Fruit fly (Drosophila melanogaster) whole organism, embryonic: ENCODE data around the gene CG2157.

ENCODE experiments used
- Adf1 ChIP-seq: fragments of 200-800 bp; sonication (Bioruptor generic); IDR thresholded peaks from 2 replicates; pipeline ENCODE4 v1.3.6; 2022; ENCODE audit warnings: missing biosample characterization, missing genetic modification characterization
- Bdp1 ChIP-seq: fragments of 200-800 bp; sonication (Bioruptor generic); optimal IDR thresholded peaks from 3 replicates; lab custom pipeline; 2016; ENCODE audit warnings: missing biosample characterization, missing genetic modification characterization
- CG11695 ChIP-seq: fragments of 200-800 bp; sonication (Bioruptor generic); IDR thresholded peaks from 3 replicates; pipeline ENCODE4 v1.3.6; 2022; ENCODE audit warnings: missing biosample characterization, missing genetic modification characterization
- CG13287 ChIP-seq: fragments of 200-800 bp; sonication (Bioruptor generic); IDR thresholded peaks from 2 replicates; pipeline ENCODE4 v1.3.6; 2022; ENCODE audit warnings: missing biosample characterization, missing genetic modification characterization; ENCODE audit not compliant: partially characterized antibody
- CG14860 ChIP-seq: fragments of 200-800 bp; sonication (Bioruptor generic); IDR thresholded peaks from 3 replicates; pipeline ENCODE4 v1.3.6; 2022; ENCODE audit warnings: missing biosample characterization, missing genetic modification characterization; ENCODE audit not compliant: partially characterized antibody
- CG15479 ChIP-seq: fragments of 200-800 bp; sonication (Bioruptor generic); optimal IDR thresholded peaks from 3 replicates; lab custom pipeline; 2019; ENCODE audit warnings: missing biosample characterization, mild to moderate bottlenecking, missing genetic modification characterization, moderate library complexity
- CG16815 ChIP-seq: fragments of 200-800 bp; sonication (Bioruptor generic); optimal IDR thresholded peaks from 3 replicates; lab custom pipeline; 2017; ENCODE audit warnings: missing biosample characterization, mild to moderate bottlenecking, missing genetic modification characterization
- CG3838 ChIP-seq: fragments of 200-800 bp; sonication (Bioruptor generic); optimal IDR thresholded peaks from 3 replicates; lab custom pipeline; 2016; ENCODE audit warnings: missing biosample characterization, missing genetic modification characterization
- CG4424 ChIP-seq: fragments of 200-800 bp; sonication (Bioruptor generic); optimal IDR thresholded peaks from 3 replicates; lab custom pipeline; 2016; ENCODE audit warnings: missing biosample characterization, missing genetic modification characterization
- CG4854 ChIP-seq: fragments of 200-800 bp; sonication (Bioruptor generic); optimal IDR thresholded peaks from 2 replicates; lab custom pipeline; 2016; ENCODE audit warnings: missing biosample characterization, missing genetic modification characterization, inconsistent platforms
- CG5180 ChIP-seq: fragments of 200-800 bp; sonication (Bioruptor generic); optimal IDR thresholded peaks from 3 replicates; lab custom pipeline; 2017; ENCODE audit warnings: missing biosample characterization, missing genetic modification characterization, mild to moderate bottlenecking, moderate library complexity, missing genetic modification reagents
- CG8924 ChIP-seq: fragments of 200-800 bp; optimal IDR thresholded peaks from 3 replicates; lab custom pipeline; 2019; ENCODE audit warnings: missing biosample characterization, mild to moderate bottlenecking, missing genetic modification characterization, moderate library complexity
- CG9727 ChIP-seq: fragments of 200-800 bp; sonication (Bioruptor generic); optimal IDR thresholded peaks from 3 replicates; lab custom pipeline; 2017; ENCODE audit warnings: missing biosample characterization, mild to moderate bottlenecking, missing genetic modification characterization
- Dfd ChIP-seq, 2 experiments: fragments of >200 bp; optimal IDR thresholded peaks; 2 replicates each; lab custom pipeline; 2017; ENCODE audit warnings: missing biosample characterization in 2 of 2, missing genetic modification characterization in 2 of 2
- Ets65A ChIP-seq: fragments of 200-800 bp; sonication (Bioruptor generic); peaks from one replicate; lab custom pipeline; 2016; ENCODE audit warnings: missing biosample characterization, missing genetic modification characterization
- Hr39 ChIP-seq: fragments of >200 bp; optimal IDR thresholded peaks from 2 replicates; lab custom pipeline; 2017
- Lim3 ChIP-seq: fragments of 200-800 bp; sonication (Bioruptor generic); IDR thresholded peaks from 2 replicates; pipeline ENCODE4 v1.3.6; 2022; ENCODE audit warnings: missing biosample characterization, missing genetic modification characterization
- Med ChIP-seq: fragments of 200-800 bp; sonication (Bioruptor generic); peaks from one replicate; lab custom pipeline; 2016; ENCODE audit warnings: missing biosample characterization, missing genetic modification characterization, mild to moderate bottlenecking, inconsistent platforms, moderate library complexity
- Opbp ChIP-seq: fragments of 200-800 bp; sonication (Bioruptor generic); IDR thresholded peaks from 3 replicates; pipeline ENCODE4 v1.3.6; 2022; ENCODE audit warnings: missing biosample characterization, missing genetic modification characterization; ENCODE audit not compliant: partially characterized antibody
- Ssrp ChIP-seq: fragments of 200-800 bp; sonication (Bioruptor generic); optimal IDR thresholded peaks from 2 replicates; lab custom pipeline; 2018; ENCODE audit warnings: missing biosample characterization, mild to moderate bottlenecking, missing genetic modification characterization, moderate library complexity
- Stat92E ChIP-seq, 3 experiments: fragments of >200 bp in 2 of 3; fragments of 200-800 bp in 1 of 3; sonication (Bioruptor generic) in 1 of 3; optimal IDR thresholded peaks; 2 replicates each; lab custom pipeline; 2017 to 2019; ENCODE audit warnings: missing biosample characterization in 3 of 3, missing genetic modification characterization in 3 of 3, mild to moderate bottlenecking in 1 of 3, moderate library complexity in 1 of 3
- TFAM ChIP-seq: fragments of 200-800 bp; sonication (Bioruptor generic); optimal IDR thresholded peaks from 2 replicates; lab custom pipeline; 2017; ENCODE audit warnings: missing biosample characterization, missing genetic modification characterization, inconsistent platforms
- Xrp1 ChIP-seq: fragments of 200-800 bp; sonication (Bioruptor generic); IDR thresholded peaks from 2 replicates; pipeline ENCODE4 v1.3.6; 2022; ENCODE audit warnings: missing biosample characterization, missing genetic modification characterization
- ato ChIP-seq: fragments of 200-800 bp; sonication (Bioruptor generic); IDR thresholded peaks from 2 replicates; pipeline ENCODE4 v1.3.6; 2022; ENCODE audit warnings: missing biosample characterization, missing genetic modification characterization; ENCODE audit not compliant: partially characterized antibody
- cad ChIP-seq: fragments of >200 bp; optimal IDR thresholded peaks from 2 replicates; lab custom pipeline; 2017; ENCODE audit warnings: missing biosample characterization, missing genetic modification characterization
- cg ChIP-seq: fragments of 200-800 bp; sonication (Bioruptor generic); optimal IDR thresholded peaks from 3 replicates; lab custom pipeline; 2019; ENCODE audit warnings: missing biosample characterization, mild to moderate bottlenecking, missing genetic modification characterization, moderate library complexity
- chinmo ChIP-seq: fragments of 200-800 bp; sonication (Bioruptor generic); IDR thresholded peaks from 4 replicates; pipeline ENCODE4 v1.3.6; 2022; ENCODE audit warnings: missing biosample characterization, missing genetic modification characterization; ENCODE audit not compliant: partially characterized antibody
- ci ChIP-seq: fragments of 200-800 bp; sonication (Bioruptor generic); IDR thresholded peaks from 3 replicates; pipeline ENCODE4 v1.3.6; 2022; ENCODE audit warnings: missing biosample characterization, missing genetic modification characterization
- da ChIP-seq: fragments of 200-800 bp; sonication (Bioruptor generic); optimal IDR thresholded peaks from 2 replicates; lab custom pipeline; 2016; ENCODE audit warnings: missing biosample characterization, missing genetic modification characterization
- disco-r ChIP-seq: fragments of 200-800 bp; sonication (Bioruptor generic); optimal IDR thresholded peaks from 2 replicates; lab custom pipeline; 2016; ENCODE audit warnings: missing biosample characterization, missing genetic modification characterization
- dmrt99B ChIP-seq: fragments of 200-800 bp; sonication (Bioruptor generic); optimal IDR thresholded peaks from 2 replicates; lab custom pipeline; 2018; ENCODE audit warnings: missing biosample characterization, mild to moderate bottlenecking, missing genetic modification characterization, moderate library complexity
- ewg ChIP-seq: fragments of 200-800 bp; sonication (Bioruptor generic); optimal IDR thresholded peaks from 3 replicates; lab custom pipeline; 2017; ENCODE audit warnings: mild to moderate bottlenecking, missing biosample characterization, missing genetic modification reagents, missing genetic modification characterization
- eyg ChIP-seq: fragments of 200-800 bp; sonication (Bioruptor generic); optimal IDR thresholded peaks from 3 replicates; lab custom pipeline; 2016; ENCODE audit warnings: missing biosample characterization, missing genetic modification characterization
- fd102C ChIP-seq: fragments of 200-800 bp; sonication (Bioruptor generic); optimal IDR thresholded peaks from 2 replicates; lab custom pipeline; 2018; ENCODE audit warnings: missing biosample characterization, mild to moderate bottlenecking, missing genetic modification characterization, moderate library complexity
- h ChIP-seq: fragments of >200 bp; optimal IDR thresholded peaks from 2 replicates; lab custom pipeline; 2017
- jigr1 ChIP-seq: fragments of 200-800 bp; sonication (Bioruptor generic); IDR thresholded peaks from 3 replicates; pipeline ENCODE4 v1.3.6; 2022; ENCODE audit warnings: missing biosample characterization, missing genetic modification characterization
- kni ChIP-seq: fragments of 200-800 bp; sonication (Bioruptor generic); optimal IDR thresholded peaks from 3 replicates; lab custom pipeline; 2017; ENCODE audit warnings: mild to moderate bottlenecking, missing biosample characterization, missing genetic modification reagents, missing genetic modification characterization
- nom ChIP-seq: fragments of 200-800 bp; sonication (Bioruptor generic); optimal IDR thresholded peaks from 2 replicates; lab custom pipeline; 2017; ENCODE audit warnings: missing biosample characterization, missing genetic modification characterization, mild to moderate bottlenecking, moderate library complexity, missing genetic modification reagents
- otp ChIP-seq: fragments of 200-800 bp; sonication (Bioruptor generic); IDR thresholded peaks from 3 replicates; pipeline ENCODE4, ENCODE4 v1.3.6; 2022; ENCODE audit warnings: missing biosample characterization, missing genetic modification characterization
- pan ChIP-seq, 4 experiments: fragments of >200 bp in 3 of 4; fragments of 200-800 bp in 1 of 4; sonication (Bioruptor generic) in 1 of 4; optimal IDR thresholded peaks in 3 of 4; IDR thresholded peaks in 1 of 4; 2 replicates each; pipeline versions ENCODE4 v1.3.6 to Lab custom; 2017 to 2022; ENCODE audit warnings: missing biosample characterization in 2 of 4, missing genetic modification characterization in 2 of 4, mixed read lengths in 1 of 4
- sens ChIP-seq: fragments of 200-800 bp; sonication (Bioruptor generic); peaks from one replicate; lab custom pipeline; 2016; ENCODE audit warnings: missing biosample characterization, missing genetic modification characterization
- sna ChIP-seq: fragments of 200-800 bp; sonication (Bioruptor generic); IDR thresholded peaks from 2 replicates; pipeline ENCODE4 v1.3.6; 2022; ENCODE audit warnings: missing biosample characterization, missing genetic modification characterization; ENCODE audit not compliant: partially characterized antibody
- zfh1 ChIP-seq: fragments of 200-800 bp; sonication (Bioruptor generic); IDR thresholded peaks from 3 replicates; pipeline ENCODE4 v1.3.6; 2022; ENCODE audit warnings: missing biosample characterization, missing genetic modification characterization
- zfh2 ChIP-seq: fragments of 200-800 bp; sonication (Bioruptor generic); optimal IDR thresholded peaks from 2 replicates; lab custom pipeline; 2016; ENCODE audit warnings: missing biosample characterization, missing genetic modification characterization

The CG2157 gene

DNA sequence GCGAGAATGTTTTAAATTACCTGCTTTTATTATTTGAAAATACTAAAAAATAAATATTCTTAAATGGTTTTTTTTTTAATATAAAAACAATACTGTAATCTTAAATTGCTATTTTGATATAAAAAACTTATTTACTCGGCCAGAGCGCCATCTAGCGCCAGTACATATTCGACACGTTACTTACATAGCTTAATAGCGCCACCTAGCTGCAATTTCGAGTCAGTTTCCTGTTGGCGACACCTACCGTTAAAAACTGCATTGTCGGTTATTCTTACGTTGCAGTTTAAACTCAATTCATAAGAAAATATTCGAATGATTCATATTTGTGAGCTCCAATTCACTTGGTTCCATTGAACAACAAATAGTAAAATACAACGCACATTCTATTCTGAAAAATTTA is 36.7 kb upstream of the CG2157 start (continued):
- TF ChIP-seq sna (GFP tag; lab: Robert Waterston, UW), result no peak
- TF ChIP-seq Stat92E (GFP tag; optimal IDR thresholded peaks at IDR 0.05; lab: Kevin White, UChicago), result no peak
- peak; percentile 42 for TF ChIP-seq CG16815
- TF ChIP-seq Bdp1 (GFP tag; lab: Kevin White, UChicago), result peak; percentile 6
- peak; percentile 77; the same call in 2 of the 3 replicates for TF ChIP-seq zfh1 (GFP tag; lab: Robert Waterston, UW)
- no peak for TF ChIP-seq CG13287 (GFP tag; lab: Robert Waterston, UW)
- TF ChIP-seq CG3838 (GFP tag; lab: Kevin White, UChicago), result no peak
- TF ChIP-seq fd102C (GFP tag; lab: Kevin White, UChicago), result peak; percentile 4
- TF ChIP-seq zfh2 (GFP tag; lab: Kevin White, UChicago), result peak; percentile 14

DNA sequence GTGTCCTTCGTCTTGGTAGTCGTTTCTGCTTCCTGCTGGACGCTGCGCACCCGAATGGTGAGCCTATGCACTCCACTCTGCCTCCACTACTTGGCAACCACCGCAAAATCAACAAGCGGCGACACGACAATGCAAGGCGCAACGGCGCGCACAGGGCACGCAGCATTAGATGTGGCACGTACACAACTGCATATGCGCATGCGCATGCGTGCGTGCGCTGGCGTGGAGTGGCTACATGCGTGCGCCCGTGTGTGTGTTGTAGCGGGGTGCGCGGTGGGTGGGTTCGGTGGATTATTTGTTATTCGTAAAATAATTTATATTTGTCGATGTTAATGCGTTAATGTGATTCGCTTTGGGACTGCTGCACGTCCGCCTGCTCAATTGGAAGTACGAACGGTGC is 33.5 kb upstream of the CG2157 start:
- TF ChIP-seq Dfd (GFP tag; optimal IDR thresholded peaks at IDR 0.05; lab: Kevin White, UChicago) (peak in 1 of 2 experiments; percentile 91), CG15479 (GFP tag; lab: Kevin White, UChicago) (peak; percentile 11), sens (peak; percentile 32), disco-r (no peak), Ssrp (tag; lab: Kevin White, UChicago) (no peak), Med (GFP tag; lab: Kevin White, UChicago) (peak; percentile 68), CG4424 (no peak), kni (GFP tag; lab: Kevin White, UChicago) (peak; percentile 60), ewg (peak; percentile 85), Xrp1 (GFP tag; lab: Robert Waterston, UW) (no peak), Lim3 (GFP tag; lab: Robert Waterston, UW) (no peak), Hr39 (lab: Kevin White, UChicago) (peak; percentile 99), ci (GFP tag; lab: Robert Waterston, UW) (no peak), Ets65A (GFP tag; lab: Kevin White, UChicago) (peak; percentile 57), cg (GFP tag; lab: Kevin White, UChicago) (peak; percentile 24), CG4854 (GFP tag; lab: Kevin White, UChicago) (no peak), chinmo (GFP tag; lab: Robert Waterston, UW) (0 out of 4 replicates have a peak, but pooled peaks have one; percentile 23), Opbp (0 out of 3 replicates have a peak, but pooled peaks have one; percentile 39), CG14860 (GFP tag; lab: Robert Waterston, UW) (0 out of 3 replicates have a peak, but pooled peaks have one; percentile 28), pan (optimal IDR thresholded peaks at IDR 0.05; lab: Kevin White, UChicago) (no peak), pan (GFP tag; optimal IDR thresholded peaks at IDR 0.05 in 1 of 2, IDR thresholded peaks at IDR 0.05 in 1 of 2) (peak in 1 of 2 experiments; percentile 16), otp (GFP tag; lab: Robert Waterston, UW) (0 out of 3 replicates have a peak, but pooled peaks have one; percentile 28), CG11695 (GFP tag; lab: Robert Waterston, UW) (no peak), ato (0 out of 2 replicates have a peak, but pooled peaks have one; percentile 14)
- TF ChIP-seq, all 482 proteins: peak for 15

DNA sequence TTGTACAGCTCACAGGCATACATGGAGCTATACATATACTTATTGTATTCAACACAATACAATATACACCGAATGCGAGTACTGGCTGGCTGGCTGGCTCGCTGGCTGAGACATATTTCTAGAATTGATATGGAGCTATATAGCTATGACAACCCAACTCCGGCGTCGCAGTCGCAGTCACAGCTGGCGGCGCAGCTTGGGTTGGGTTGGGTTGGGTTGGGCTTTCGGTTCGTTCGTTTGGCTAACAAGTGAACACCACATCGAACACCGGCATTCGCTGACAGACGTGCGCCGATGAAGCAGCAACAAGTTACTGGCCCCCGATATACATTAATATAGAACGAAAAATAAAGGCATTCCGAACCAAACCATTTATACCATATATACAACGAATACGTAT is 30.1 kb upstream of the CG2157 start, which contains the start of gene CG15210:
Gene CG15210, plus strand, starts transcription at position 269 of the 400 bp plus-strand sequence.
- TF ChIP-seq jigr1 (GFP tag; lab: Robert Waterston, UW), result no peak
- TF ChIP-seq CG5180, result peak; percentile 84
- TF ChIP-seq Adf1 (GFP tag; lab: Robert Waterston, UW), result peak; percentile 63; the same call in 1 of the 2 replicates
- no peak for TF ChIP-seq dmrt99B
- TF ChIP-seq cad, result no peak
- TF ChIP-seq TFAM (GFP tag; lab: Kevin White, UChicago), result no peak
- TF ChIP-seq eyg (GFP tag; lab: Kevin White, UChicago), result no peak
- TF ChIP-seq h (lab: Kevin White, UChicago), result no peak
- peak; percentile 49 for TF ChIP-seq Med (GFP tag; lab: Kevin White, UChicago)
- no peak for TF ChIP-seq CG8924 (tag; lab: Kevin White, UChicago)
- no peak for TF ChIP-seq nom (GFP tag; lab: Kevin White, UChicago)
- no peak for TF ChIP-seq da (GFP tag; lab: Kevin White, UChicago)
- TF ChIP-seq CG9727 (GFP tag; lab: Kevin White, UChicago), result no peak
